Worm (Caenorhabditis elegans) whole organism, L1 larva: ENCODE results near the gene del-2.

ENCODE experiments used
- aly-2 ChIP-seq: fragments of 150-350 bp; optimal IDR thresholded peaks from 2 replicates; lab custom pipeline; 2014; ENCODE audit warnings: missing biosample characterization, missing genetic modification characterization
- ama-1 ChIP-seq: fragments of 150-350 bp; optimal IDR thresholded peaks from 2 replicates; lab custom pipeline; 2014
- egl-27 ChIP-seq, 2 experiments: fragments of 150-350 bp in 1 of 2; sonication (generic microtip); optimal IDR thresholded peaks; 3 replicates each; lab custom pipeline; 2017 to 2018; ENCODE audit warnings: missing biosample characterization in 2 of 2, missing genetic modification characterization in 2 of 2, missing genetic modification reagents in 2 of 2
- fkh-10 ChIP-seq: sonication (generic microtip); optimal IDR thresholded peaks from 2 replicates; lab custom pipeline; 2017; ENCODE audit warnings: missing biosample characterization, missing genetic modification reagents, missing genetic modification characterization
- lin-14 ChIP-seq: fragments of 200-800 bp; sonication (Bioruptor generic); optimal IDR thresholded peaks from 2 replicates; lab custom pipeline; 2018; ENCODE audit warnings: mild to moderate bottlenecking, missing genetic modification characterization, moderate library complexity, missing compliant biosample characterization
- lin-39 ChIP-seq: fragments of 150-350 bp; optimal IDR thresholded peaks from 2 replicates; lab custom pipeline; 2014; ENCODE audit warnings: missing biosample characterization, missing genetic modification reagents, missing genetic modification characterization
- mdl-1 ChIP-seq, 2 experiments: fragments of 150-350 bp; optimal IDR thresholded peaks; 2 replicates each; lab custom pipeline; 2014 to 2017; ENCODE audit warnings: missing biosample characterization in 2 of 2, missing genetic modification characterization in 2 of 2, inconsistent platforms in 1 of 2
- nhr-71 ChIP-seq: sonication (generic microtip); optimal IDR thresholded peaks from 2 replicates; lab custom pipeline; 2016; ENCODE audit warnings: mild to moderate bottlenecking, missing genetic modification characterization, moderate library complexity, missing compliant biosample characterization
- nhr-76 ChIP-seq: sonication (generic microtip); optimal IDR thresholded peaks from 2 replicates; lab custom pipeline; 2017; ENCODE audit warnings: missing biosample characterization, missing genetic modification characterization
- nhr-77 ChIP-seq: fragments of 150-350 bp; optimal IDR thresholded peaks from 2 replicates; lab custom pipeline; 2014; ENCODE audit warnings: missing biosample characterization, missing genetic modification characterization
- nhr-84 ChIP-seq: sonication (generic microtip); optimal IDR thresholded peaks from 2 replicates; lab custom pipeline; 2017; ENCODE audit warnings: missing biosample characterization, missing genetic modification characterization
- pag-3 ChIP-seq: sonication (generic microtip); optimal IDR thresholded peaks from 2 replicates; lab custom pipeline; 2017; ENCODE audit warnings: missing genetic modification characterization, mild to moderate bottlenecking, missing compliant biosample characterization, antibody characterized with exemption, borderline replicate concordance; ENCODE audit not compliant: insufficient read depth
- pax-3 ChIP-seq: fragments of 200-800 bp; sonication (Bioruptor generic); optimal IDR thresholded peaks from 2 replicates; lab custom pipeline; 2018; ENCODE audit warnings: mild to moderate bottlenecking, missing genetic modification characterization, moderate library complexity, missing compliant biosample characterization

- TF ChIP-seq lin-39 (no peak), ama-1 (lab: Kevin White, UChicago) (no peak), nhr-76 (tag; lab: Kevin White, UChicago) (no peak), nhr-77 (no peak), fkh-10 (GFP tag; lab: Kevin White, UChicago) (no peak), pag-3 (tag; lab: Kevin White, UChicago) (no peak), nhr-84 (tag; lab: Kevin White, UChicago) (no peak), pax-3 (tag; lab: Kevin White, UChicago) (no peak), egl-27 (tag; optimal IDR thresholded peaks at IDR 0.05; lab: Kevin White, UChicago) (no peak), lin-14 (GFP tag; lab: Kevin White, UChicago) (no peak), mdl-1 (tag; optimal IDR thresholded peaks at IDR 0.05; lab: Kevin White, UChicago) (peak in 1 of 2 experiments; percentile 41), nhr-71 (tag; lab: Kevin White, UChicago) (no peak), aly-2 (no peak)
Observed at ce11 chrIV:9593456-9593855, 48.4 kb downstream of the del-2 start, which contains the start of gene spp-18.
